Worm (Caenorhabditis elegans) whole organism, L4 larva: Measurements from ENCODE around the gene smf-2.

ENCODE experiments used
- D1046.2 ChIP-seq: fragments of 200-800 bp; sonication (Bioruptor generic); IDR thresholded peaks from 2 replicates; pipeline ENCODE4 v1.3.6; 2022; ENCODE audit warnings: missing genetic modification characterization, missing compliant biosample characterization
- F10B5.3 ChIP-seq: sonication (generic microtip); optimal IDR thresholded peaks from 2 replicates; lab custom pipeline; 2016; ENCODE audit warnings: mild to moderate bottlenecking, missing genetic modification characterization, missing compliant biosample characterization
- F49E8.2 ChIP-seq: sonication (generic microtip); optimal IDR thresholded peaks from 2 replicates; lab custom pipeline; 2016; ENCODE audit warnings: missing compliant biosample characterization, mild to moderate bottlenecking, missing genetic modification characterization, borderline replicate concordance
- T20F7.1 ChIP-seq: fragments of 200-800 bp; sonication (Bioruptor generic); optimal IDR thresholded peaks from 2 replicates; lab custom pipeline; 2018; ENCODE audit warnings: mild to moderate bottlenecking, missing genetic modification characterization, missing compliant biosample characterization
- T26A8.4 ChIP-seq: fragments of 200-800 bp; sonication (Bioruptor generic); IDR thresholded peaks from 2 replicates; pipeline ENCODE4 v1.3.6; 2022; ENCODE audit warnings: missing genetic modification characterization, missing compliant biosample characterization
- Y105C5A.15 ChIP-seq: fragments of 200-800 bp; sonication (Bioruptor generic); IDR thresholded peaks from 2 replicates; pipeline ENCODE4 v1.3.6; 2022; ENCODE audit warnings: missing genetic modification characterization, missing compliant biosample characterization
- Y75B8A.6 ChIP-seq: fragments of 200-800 bp; sonication (Bioruptor generic); IDR thresholded peaks from 2 replicates; pipeline ENCODE4 v1.3.6; 2022; ENCODE audit warnings: missing genetic modification reagents, missing genetic modification characterization, missing compliant biosample characterization
- ZK546.5 ChIP-seq, 2 experiments: sonication (generic microtip); optimal IDR thresholded peaks; 2 replicates each; lab custom pipeline; 2017; ENCODE audit warnings: missing biosample characterization in 2 of 2, missing genetic modification characterization in 2 of 2
- aha-1 ChIP-seq: fragments of 150-350 bp; peaks from one replicate; lab custom pipeline; 2014; ENCODE audit warnings: missing biosample characterization, missing genetic modification characterization
- aly-2 ChIP-seq: sonication (generic microtip); optimal IDR thresholded peaks from 2 replicates; lab custom pipeline; 2018; ENCODE audit warnings: missing biosample characterization, missing genetic modification characterization
- attf-4 ChIP-seq: sonication (generic microtip); optimal IDR thresholded peaks from 3 replicates; lab custom pipeline; 2017; ENCODE audit warnings: missing biosample characterization, missing genetic modification characterization
- ceh-62 ChIP-seq: sonication (generic microtip); optimal IDR thresholded peaks from 2 replicates; lab custom pipeline; 2017; ENCODE audit warnings: missing biosample characterization, missing genetic modification characterization
- cey-2 ChIP-seq: sonication (generic microtip); optimal IDR thresholded peaks from 3 replicates; lab custom pipeline; 2017; ENCODE audit warnings: missing genetic modification characterization, mild to moderate bottlenecking, missing compliant biosample characterization, antibody characterized with exemption, borderline replicate concordance; ENCODE audit not compliant: insufficient read depth
- daf-19 ChIP-seq: fragments of 200-800 bp; sonication (Bioruptor generic); conservative IDR thresholded peaks from 2 replicates; pipeline ENCODE4 v1.3.6; 2022; ENCODE audit warnings: missing genetic modification characterization, missing compliant biosample characterization
- dmd-9 ChIP-seq: fragments of 200-800 bp; sonication (Bioruptor generic); IDR thresholded peaks from 2 replicates; pipeline ENCODE4 v1.3.6; 2022; ENCODE audit warnings: missing genetic modification reagents, missing genetic modification characterization, missing compliant biosample characterization
- dpl-1 ChIP-seq: fragments of 150-350 bp; optimal IDR thresholded peaks from 2 replicates; lab custom pipeline; 2014; ENCODE audit warnings: missing biosample characterization, missing genetic modification reagents, missing genetic modification characterization
- dve-1 ChIP-seq: sonication (generic microtip); optimal IDR thresholded peaks from 2 replicates; lab custom pipeline; 2017; ENCODE audit warnings: antibody characterized with exemption, mild to moderate bottlenecking, missing genetic modification characterization, missing compliant biosample characterization; ENCODE audit not compliant: insufficient read depth
- egl-43 ChIP-seq: fragments of 200-800 bp; sonication (Bioruptor generic); IDR thresholded peaks from 2 replicates; pipeline ENCODE4 v1.3.6; 2022; ENCODE audit warnings: missing genetic modification reagents, missing genetic modification characterization, missing compliant biosample characterization
- gei-8 ChIP-seq: fragments of 200-800 bp; sonication (Bioruptor generic); optimal IDR thresholded peaks from 2 replicates; lab custom pipeline; 2018; ENCODE audit warnings: mild to moderate bottlenecking, missing genetic modification characterization, missing compliant biosample characterization
- hif-1 ChIP-seq, 2 experiments: sonication (generic microtip); optimal IDR thresholded peaks; 2 replicates each; lab custom pipeline; 2016 to 2017; ENCODE audit warnings: missing compliant biosample characterization in 2 of 2, missing genetic modification characterization in 2 of 2, missing genetic modification reagents in 2 of 2, missing genotype in 2 of 2, mild to moderate bottlenecking in 1 of 2
- lin-13 ChIP-seq: fragments of 150-350 bp; optimal IDR thresholded peaks from 2 replicates; lab custom pipeline; 2014; ENCODE audit warnings: missing biosample characterization, missing genetic modification reagents, missing genetic modification characterization
- lin-38 ChIP-seq: fragments of 200-800 bp; sonication (Bioruptor generic); IDR thresholded peaks from 2 replicates; pipeline ENCODE4 v1.3.6; 2022; ENCODE audit warnings: missing genetic modification reagents, missing genetic modification characterization, missing compliant biosample characterization
- lir-3 ChIP-seq: sonication (generic microtip); optimal IDR thresholded peaks from 2 replicates; lab custom pipeline; 2016; ENCODE audit warnings: mild to moderate bottlenecking, missing genetic modification characterization, missing compliant biosample characterization
- madf-9 ChIP-seq: fragments of 200-800 bp; sonication (Bioruptor generic); conservative IDR thresholded peaks from 2 replicates; pipeline ENCODE4 v1.3.6; 2022; ENCODE audit warnings: missing genetic modification reagents, missing genetic modification characterization, missing compliant biosample characterization
- mdl-1 ChIP-seq, 2 experiments: fragments of 150-350 bp in 1 of 2; sonication (generic microtip) in 1 of 2; optimal IDR thresholded peaks; 2 replicates each; lab custom pipeline; 2014 to 2017; ENCODE audit warnings: missing biosample characterization in 2 of 2, missing genetic modification characterization in 2 of 2
- mdt-29 ChIP-seq: fragments of 200-800 bp; sonication (Bioruptor generic); IDR thresholded peaks from 2 replicates; pipeline ENCODE4 v1.3.6; 2022; ENCODE audit warnings: missing genetic modification reagents, missing genetic modification characterization, missing compliant biosample characterization
- mes-2 ChIP-seq: sonication (generic microtip); optimal IDR thresholded peaks from 2 replicates; lab custom pipeline; 2016; ENCODE audit warnings: missing genotype, mild to moderate bottlenecking, missing genetic modification characterization, missing compliant biosample characterization; ENCODE audit not compliant: poor library complexity, severe bottlenecking
- mxl-3 ChIP-seq: fragments of 200-800 bp; sonication (Bioruptor generic); optimal IDR thresholded peaks from 2 replicates; lab custom pipeline; 2018; ENCODE audit warnings: mild to moderate bottlenecking, missing genetic modification characterization, missing compliant biosample characterization
- nhr-10 ChIP-seq: fragments of 150-350 bp; optimal IDR thresholded peaks from 2 replicates; lab custom pipeline; 2014; ENCODE audit warnings: missing biosample characterization, missing genetic modification characterization
- nhr-111 ChIP-seq: fragments of 200-800 bp; sonication (Bioruptor generic); optimal IDR thresholded peaks from 2 replicates; lab custom pipeline; 2018; ENCODE audit warnings: mild to moderate bottlenecking, missing genetic modification characterization, missing compliant biosample characterization
- nhr-25 ChIP-seq: sonication (generic microtip); optimal IDR thresholded peaks from 2 replicates; lab custom pipeline; 2017; ENCODE audit warnings: missing genetic modification characterization, mild to moderate bottlenecking, missing compliant biosample characterization, antibody characterized with exemption, moderate library complexity, borderline replicate concordance; ENCODE audit not compliant: insufficient read depth
- nhr-41 ChIP-seq: fragments of 200-800 bp; sonication (Bioruptor generic); IDR thresholded peaks from 2 replicates; pipeline ENCODE4 v1.3.6; 2022; ENCODE audit warnings: missing genetic modification reagents, missing genetic modification characterization, missing compliant biosample characterization
- nhr-42 ChIP-seq: fragments of 200-800 bp; sonication (Bioruptor generic); IDR thresholded peaks from 2 replicates; pipeline ENCODE4 v1.3.6; 2022; ENCODE audit warnings: missing genetic modification characterization, missing compliant biosample characterization
- nhr-48 ChIP-seq: sonication (generic microtip); optimal IDR thresholded peaks from 2 replicates; lab custom pipeline; 2016; ENCODE audit warnings: mild to moderate bottlenecking, missing genetic modification characterization, missing compliant biosample characterization
- pha-4 ChIP-seq, 2 experiments: fragments of 150-350 bp in 1 of 2; fragments of 200-800 bp in 1 of 2; sonication (Bioruptor generic) in 1 of 2; IDR thresholded peaks in 1 of 2; optimal IDR thresholded peaks in 1 of 2; 2 replicates each; pipeline versions ENCODE4 v1.3.6 to Lab custom; 2014 to 2022; ENCODE audit warnings: missing genetic modification characterization in 2 of 2, missing genetic modification reagents in 2 of 2, missing biosample characterization in 1 of 2, missing compliant biosample characterization in 1 of 2
- php-3 ChIP-seq: fragments of 200-800 bp; sonication (Bioruptor generic); IDR thresholded peaks from 2 replicates; pipeline ENCODE4 v1.3.6; 2022; ENCODE audit warnings: missing genetic modification reagents, missing genetic modification characterization, missing compliant biosample characterization
- pqm-1 ChIP-seq: sonication (generic microtip); optimal IDR thresholded peaks from 2 replicates; lab custom pipeline; 2017; ENCODE audit warnings: missing biosample characterization, missing genetic modification characterization
- saeg-2 ChIP-seq: fragments of 200-800 bp; sonication (Bioruptor generic); IDR thresholded peaks from 2 replicates; pipeline ENCODE4 v1.3.6; 2022; ENCODE audit warnings: missing genetic modification reagents, missing genetic modification characterization, missing compliant biosample characterization
- skn-1 ChIP-seq: fragments of 150-350 bp; optimal IDR thresholded peaks from 2 replicates; lab custom pipeline; 2014; ENCODE audit warnings: missing biosample characterization, missing genetic modification characterization
- snpc-1.2 ChIP-seq: fragments of 200-800 bp; sonication (Bioruptor generic); IDR thresholded peaks from 2 replicates; pipeline ENCODE4 v1.3.6; 2022; ENCODE audit warnings: missing genetic modification reagents, missing genetic modification characterization, missing compliant biosample characterization
- snpc-4 ChIP-seq: fragments of 150-350 bp; optimal IDR thresholded peaks from 2 replicates; lab custom pipeline; 2014; ENCODE audit warnings: missing biosample characterization, missing genetic modification characterization
- spr-1 ChIP-seq: sonication (generic microtip); optimal IDR thresholded peaks from 2 replicates; lab custom pipeline; 2016; ENCODE audit warnings: mild to moderate bottlenecking, missing genetic modification characterization, missing compliant biosample characterization
- tag-97 ChIP-seq: fragments of 200-800 bp; sonication (Bioruptor generic); IDR thresholded peaks from 2 replicates; pipeline ENCODE4 v1.3.6; 2022; ENCODE audit warnings: missing genetic modification characterization, missing compliant biosample characterization
- unc-39 ChIP-seq: sonication (generic microtip); optimal IDR thresholded peaks from 2 replicates; lab custom pipeline; 2017; ENCODE audit warnings: missing biosample characterization, missing genetic modification characterization
- vab-7 ChIP-seq: fragments of 200-800 bp; sonication (Bioruptor generic); IDR thresholded peaks from 2 replicates; pipeline ENCODE4 v1.3.6; 2022; ENCODE audit warnings: missing genetic modification reagents, missing genetic modification characterization, missing compliant biosample characterization
- zfp-2 ChIP-seq: sonication (generic microtip); optimal IDR thresholded peaks from 2 replicates; lab custom pipeline; 2016; ENCODE audit warnings: mild to moderate bottlenecking, missing genetic modification characterization, missing compliant biosample characterization
- zfp-3 ChIP-seq: fragments of 200-800 bp; sonication (Bioruptor generic); conservative IDR thresholded peaks from 2 replicates; pipeline ENCODE4 v1.3.6; 2022; ENCODE audit warnings: missing genetic modification reagents, missing genetic modification characterization, missing compliant biosample characterization
- zip-2 ChIP-seq: fragments of 150-350 bp; optimal IDR thresholded peaks from 2 replicates; lab custom pipeline; 2014; ENCODE audit warnings: missing biosample characterization, missing genetic modification characterization
- ztf-11 ChIP-seq: fragments of 150-350 bp; optimal IDR thresholded peaks from 2 replicates; lab custom pipeline; 2014; ENCODE audit warnings: missing biosample characterization, missing genetic modification characterization

smf-2 gene

DNA sequence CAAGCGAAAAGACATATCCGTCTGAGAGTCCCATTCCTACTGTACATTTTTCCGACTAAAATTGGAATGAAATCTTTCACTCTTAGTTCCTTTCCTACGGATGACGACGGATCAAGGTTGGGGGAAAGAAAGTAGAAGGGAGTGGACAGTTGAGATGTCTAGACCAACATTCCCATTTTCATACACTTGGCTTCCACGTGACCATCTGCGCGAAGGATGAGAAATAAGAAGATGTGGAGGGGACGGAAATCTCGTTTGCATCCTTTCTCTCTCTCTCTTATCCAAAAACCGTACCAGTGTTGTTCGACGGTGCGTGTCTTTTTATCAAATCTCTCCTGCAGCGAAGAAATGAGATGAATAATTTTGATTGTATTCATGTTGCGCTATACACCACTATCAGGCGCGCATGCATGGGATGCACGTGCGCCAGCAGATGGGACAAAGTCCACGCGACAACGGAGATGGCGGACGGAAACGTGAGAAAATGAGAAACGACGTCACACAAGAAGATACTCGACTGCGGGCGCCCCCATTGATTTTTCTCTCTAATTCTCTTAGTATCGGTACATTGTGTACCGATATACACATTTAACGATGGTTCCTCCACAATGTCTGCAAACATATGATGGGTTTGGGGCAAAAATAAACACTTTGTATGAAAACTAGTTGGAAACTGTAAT, 19.0 kb upstream of the smf-2 start (continued):
- TF ChIP-seq ztf-11 (no peak), D1046.2 (GFP tag; lab: Robert Waterston, UW) (no peak), nhr-10 (peak; percentile 91), snpc-4 (tag; lab: Kevin White, UChicago) (no peak), nhr-42 (GFP tag; lab: Robert Waterston, UW) (peak; percentile 55; the same call in 1 of the 2 replicates), ceh-62 (tag; lab: Kevin White, UChicago) (no peak), lin-13 (GFP tag; lab: Kevin White, UChicago) (peak; percentile 62), zfp-3 (peak; percentile 38; the same call in 1 of the 2 replicates), cey-2 (tag; lab: Kevin White, UChicago) (peak; percentile 91), F10B5.3 (tag; lab: Kevin White, UChicago) (no peak), unc-39 (tag; lab: Kevin White, UChicago) (no peak), dpl-1 (GFP tag; lab: Kevin White, UChicago) (peak; percentile 36), lir-3 (tag; lab: Kevin White, UChicago) (peak; percentile 27), aly-2 (tag; lab: Kevin White, UChicago) (no peak), php-3 (peak; percentile 64), mxl-3 (GFP tag; lab: Kevin White, UChicago) (peak; percentile 97), lin-38 (GFP tag; lab: Robert Waterston, UW) (peak; percentile 53), dve-1 (tag; lab: Kevin White, UChicago) (peak; percentile 91), vab-7 (GFP tag; lab: Robert Waterston, UW) (0 out of 2 replicates have a peak, but pooled peaks have one; percentile 27), nhr-48 (tag; lab: Kevin White, UChicago) (peak; percentile 99), snpc-1.2 (GFP tag; lab: Robert Waterston, UW) (no peak), zip-2 (tag; lab: Kevin White, UChicago) (peak; percentile 50), aha-1 (tag; lab: Kevin White, UChicago) (peak; percentile 100), gei-8 (GFP tag; lab: Kevin White, UChicago) (peak; percentile 95), pqm-1 (tag; lab: Kevin White, UChicago) (peak; percentile 13), attf-4 (tag; lab: Kevin White, UChicago) (no peak), spr-1 (tag; lab: Kevin White, UChicago) (peak; percentile 85), mes-2 (tag; lab: Kevin White, UChicago) (peak; percentile 66), pha-4 (GFP tag; IDR thresholded peaks at IDR 0.05; lab: Robert Waterston, UW) (peak; percentile 74), pha-4 (tag; optimal IDR thresholded peaks at IDR 0.05; lab: Kevin White, UChicago) (peak; percentile 13), mdt-29 (GFP tag; lab: Robert Waterston, UW) (peak; percentile 79), zfp-2 (tag; lab: Kevin White, UChicago) (peak; percentile 45), madf-9 (0 out of 2 replicates have a peak, but pooled peaks have one; percentile 37), T20F7.1 (GFP tag; lab: Kevin White, UChicago) (peak; percentile 65), T26A8.4 (GFP tag; lab: Robert Waterston, UW) (peak; percentile 87), Y75B8A.6 (GFP tag; lab: Robert Waterston, UW) (no peak), nhr-111 (GFP tag; lab: Kevin White, UChicago) (no peak), dmd-9 (GFP tag; lab: Robert Waterston, UW) (no peak), nhr-25 (peak; percentile 88), hif-1 (tag; optimal IDR thresholded peaks at IDR 0.05; lab: Kevin White, UChicago) (peak; percentile 77 to 97), F49E8.2 (no peak), skn-1 (no peak), mdl-1 (tag; optimal IDR thresholded peaks at IDR 0.05; lab: Kevin White, UChicago) (peak; percentile 100), ZK546.5 (tag; optimal IDR thresholded peaks at IDR 0.05; lab: Kevin White, UChicago) (no peak), nhr-41 (no peak), saeg-2 (GFP tag; lab: Robert Waterston, UW) (peak; percentile 84; the same call in 1 of the 2 replicates), Y105C5A.15 (no peak), tag-97 (GFP tag; lab: Robert Waterston, UW) (no peak), egl-43 (GFP tag; lab: Robert Waterston, UW) (peak; percentile 72), daf-19 (no peak)
